Fruit fly (Drosophila melanogaster) whole organism, embryonic: ENCODE results near the gene Sfp33A4.
A peak's percentile ranks its signal among the peaks of the same experiment; 100 is the strongest.

Experiments used
- Bdp1 ChIP-seq: fragments of 200-800 bp; sonication (Bioruptor generic); optimal IDR thresholded peaks from 3 replicates; lab custom pipeline; 2016; ENCODE audit warnings: missing biosample characterization, missing genetic modification characterization
- Bgb ChIP-seq: fragments of 200-800 bp; sonication (Bioruptor generic); IDR thresholded peaks from 2 replicates; pipeline ENCODE4 v1.3.6; 2022; ENCODE audit warnings: missing biosample characterization, missing genetic modification characterization; ENCODE audit not compliant: partially characterized antibody
- CG1024 ChIP-seq: fragments of 200-800 bp; sonication (Bioruptor generic); IDR thresholded peaks from 2 replicates; pipeline ENCODE4 v1.3.6; 2022; ENCODE audit warnings: missing biosample characterization, missing genetic modification characterization
- CG10267 ChIP-seq: fragments of 200-800 bp; sonication (Bioruptor generic); optimal IDR thresholded peaks from 2 replicates; lab custom pipeline; 2018; ENCODE audit warnings: missing biosample characterization, mild to moderate bottlenecking, missing genetic modification characterization, moderate library complexity
- CG10654 ChIP-seq: fragments of 200-800 bp; sonication (Bioruptor generic); optimal IDR thresholded peaks from 2 replicates; lab custom pipeline; 2016; ENCODE audit warnings: missing biosample characterization, missing genetic modification characterization
- CG11085 ChIP-seq: fragments of 200-800 bp; sonication (Bioruptor generic); IDR thresholded peaks from 2 replicates; pipeline ENCODE4 v1.3.6; 2022; ENCODE audit warnings: missing biosample characterization, missing genetic modification characterization
- CG11696 ChIP-seq: fragments of 200-800 bp; sonication (Bioruptor generic); IDR thresholded peaks from 2 replicates; pipeline ENCODE4 v1.3.6; 2022; ENCODE audit warnings: missing biosample characterization, missing genetic modification characterization
- CG12659 ChIP-seq: fragments of 200-800 bp; sonication (Bioruptor generic); optimal IDR thresholded peaks from 3 replicates; lab custom pipeline; 2017; ENCODE audit warnings: mild to moderate bottlenecking, missing biosample characterization, missing genetic modification reagents, missing genetic modification characterization
- CG13624 ChIP-seq: fragments of 200-800 bp; sonication (Bioruptor generic); optimal IDR thresholded peaks from 2 replicates; lab custom pipeline; 2016; ENCODE audit warnings: missing biosample characterization, missing genetic modification characterization
- CG16863 ChIP-seq: fragments of 200-800 bp; sonication (Bioruptor generic); optimal IDR thresholded peaks from 3 replicates; lab custom pipeline; 2016; ENCODE audit warnings: missing biosample characterization, missing genetic modification characterization
- CG18619 ChIP-seq: fragments of 200-800 bp; sonication (Bioruptor generic); optimal IDR thresholded peaks from 3 replicates; lab custom pipeline; 2017; ENCODE audit warnings: missing biosample characterization, mild to moderate bottlenecking, missing genetic modification characterization
- CG32767 ChIP-seq: fragments of 200-800 bp; sonication (Bioruptor generic); IDR thresholded peaks from 2 replicates; pipeline ENCODE4 v1.3.6; 2022; ENCODE audit warnings: missing biosample characterization, missing genetic modification characterization
- CG3281 ChIP-seq: fragments of 200-800 bp; sonication (Bioruptor generic); optimal IDR thresholded peaks from 3 replicates; lab custom pipeline; 2017; ENCODE audit warnings: missing biosample characterization, mild to moderate bottlenecking, missing genetic modification characterization
- CG4424 ChIP-seq: fragments of 200-800 bp; sonication (Bioruptor generic); optimal IDR thresholded peaks from 3 replicates; lab custom pipeline; 2016; ENCODE audit warnings: missing biosample characterization, missing genetic modification characterization
- CG6689 ChIP-seq: fragments of 200-800 bp; sonication (Bioruptor generic); IDR thresholded peaks from 2 replicates; pipeline ENCODE4 v1.3.6; 2022; ENCODE audit warnings: missing biosample characterization, missing genetic modification characterization
- CG7271 ChIP-seq: fragments of 200-800 bp; sonication (Bioruptor generic); optimal IDR thresholded peaks from 2 replicates; lab custom pipeline; 2018; ENCODE audit warnings: missing biosample characterization, mild to moderate bottlenecking, missing genetic modification characterization, moderate library complexity
- CG7928 ChIP-seq: fragments of 200-800 bp; sonication (Bioruptor generic); optimal IDR thresholded peaks from 2 replicates; lab custom pipeline; 2017; ENCODE audit warnings: missing biosample characterization, mild to moderate bottlenecking, missing genetic modification characterization
- CG8388 ChIP-seq: fragments of 200-800 bp; sonication (Bioruptor generic); optimal IDR thresholded peaks from 2 replicates; lab custom pipeline; 2019; ENCODE audit warnings: missing biosample characterization, mild to moderate bottlenecking, missing genetic modification characterization, moderate library complexity
- CG9727 ChIP-seq: fragments of 200-800 bp; sonication (Bioruptor generic); optimal IDR thresholded peaks from 3 replicates; lab custom pipeline; 2017; ENCODE audit warnings: missing biosample characterization, mild to moderate bottlenecking, missing genetic modification characterization
- CG9876 ChIP-seq: fragments of 200-800 bp; sonication (Bioruptor generic); optimal IDR thresholded peaks from 2 replicates; lab custom pipeline; 2016; ENCODE audit warnings: missing biosample characterization, missing genetic modification characterization
- Dad ChIP-seq: fragments of 200-800 bp; sonication (Bioruptor generic); optimal IDR thresholded peaks from 3 replicates; lab custom pipeline; 2016; ENCODE audit warnings: missing biosample characterization, missing genetic modification characterization
- Doc3 ChIP-seq: fragments of 200-800 bp; sonication (Bioruptor generic); IDR thresholded peaks from 3 replicates; pipeline ENCODE4 v1.3.6; 2022; ENCODE audit warnings: missing biosample characterization, missing genetic modification characterization; ENCODE audit not compliant: partially characterized antibody
- Eip74EF ChIP-seq, 2 experiments: fragments of 200-800 bp in 1 of 2; fragments of >200 bp in 1 of 2; sonication (Bioruptor generic) in 1 of 2; optimal IDR thresholded peaks; 2 replicates each; lab custom pipeline; 2017 to 2019; ENCODE audit warnings: missing biosample characterization in 2 of 2, missing genetic modification characterization in 2 of 2, mild to moderate bottlenecking in 1 of 2, moderate library complexity in 1 of 2
- Gug ChIP-seq: fragments of 200-800 bp; sonication (Bioruptor generic); IDR thresholded peaks from 4 replicates; pipeline ENCODE4 v1.3.6; 2022; ENCODE audit warnings: missing biosample characterization, missing genetic modification characterization
- Lim3 ChIP-seq: fragments of 200-800 bp; sonication (Bioruptor generic); IDR thresholded peaks from 2 replicates; pipeline ENCODE4 v1.3.6; 2022; ENCODE audit warnings: missing biosample characterization, missing genetic modification characterization
- Max ChIP-seq: fragments of 200-800 bp; sonication (Bioruptor generic); optimal IDR thresholded peaks from 2 replicates; lab custom pipeline; 2016; ENCODE audit warnings: missing biosample characterization, mild to moderate bottlenecking, missing genetic modification characterization
- Ravus ChIP-seq: fragments of 200-800 bp; sonication (Bioruptor generic); IDR thresholded peaks from 2 replicates; pipeline ENCODE4 v1.3.6; 2022; ENCODE audit warnings: missing biosample characterization, missing genetic modification characterization
- Sox100B ChIP-seq: fragments of 200-800 bp; sonication (Bioruptor generic); optimal IDR thresholded peaks from 3 replicates; lab custom pipeline; 2018; ENCODE audit warnings: missing biosample characterization, mild to moderate bottlenecking, missing genetic modification characterization
- Xbp1 ChIP-seq: fragments of 200-800 bp; sonication (Bioruptor generic); optimal IDR thresholded peaks from 3 replicates; lab custom pipeline; 2016; ENCODE audit warnings: missing biosample characterization, mild to moderate bottlenecking, missing genetic modification characterization
- btn ChIP-seq: fragments of 200-800 bp; sonication (Bioruptor generic); optimal IDR thresholded peaks from 2 replicates; lab custom pipeline; 2016; ENCODE audit warnings: missing biosample characterization, missing genetic modification characterization
- cad ChIP-seq: fragments of >200 bp; optimal IDR thresholded peaks from 2 replicates; lab custom pipeline; 2017; ENCODE audit warnings: missing biosample characterization, missing genetic modification characterization
- cato ChIP-seq: fragments of 200-800 bp; sonication (Bioruptor generic); optimal IDR thresholded peaks from 2 replicates; lab custom pipeline; 2016; ENCODE audit warnings: missing biosample characterization, missing genetic modification characterization, borderline replicate concordance
- caup ChIP-seq: fragments of 200-800 bp; sonication (Bioruptor generic); optimal IDR thresholded peaks from 3 replicates; lab custom pipeline; 2017; ENCODE audit warnings: missing biosample characterization, mild to moderate bottlenecking, missing genetic modification characterization, moderate library complexity; ENCODE audit not compliant: severe bottlenecking
- dan ChIP-seq: fragments of 200-800 bp; sonication (Bioruptor generic); IDR thresholded peaks from 2 replicates; pipeline ENCODE4 v1.3.6; 2022; ENCODE audit warnings: missing biosample characterization, missing genetic modification characterization
- disco-r ChIP-seq: fragments of 200-800 bp; sonication (Bioruptor generic); optimal IDR thresholded peaks from 2 replicates; lab custom pipeline; 2016; ENCODE audit warnings: missing biosample characterization, missing genetic modification characterization
- esg ChIP-seq: fragments of 200-800 bp; sonication (Bioruptor generic); conservative IDR thresholded peaks from 2 replicates; pipeline ENCODE4 v1.3.6; 2022; ENCODE audit warnings: missing biosample characterization, missing genetic modification characterization
- ftz-f1 ChIP-seq: fragments of 200-800 bp; sonication (Bioruptor generic); optimal IDR thresholded peaks from 2 replicates; lab custom pipeline; 2016; ENCODE audit warnings: missing biosample characterization, missing genetic modification characterization
- gem ChIP-seq: fragments of 200-800 bp; sonication (Bioruptor generic); optimal IDR thresholded peaks from 2 replicates; lab custom pipeline; 2019; ENCODE audit warnings: missing biosample characterization, mild to moderate bottlenecking, missing genetic modification characterization, moderate library complexity
- hkb ChIP-seq, 2 experiments: fragments of 200-800 bp in 1 of 2; fragments of >200 bp in 1 of 2; sonication (Bioruptor generic) in 1 of 2; IDR thresholded peaks in 1 of 2; optimal IDR thresholded peaks in 1 of 2; 2 replicates each; pipeline versions ENCODE4 v1.3.6 to Lab custom; 2017 to 2022; ENCODE audit warnings: missing biosample characterization in 1 of 2, missing genetic modification characterization in 1 of 2
- jigr1 ChIP-seq: fragments of 200-800 bp; sonication (Bioruptor generic); IDR thresholded peaks from 3 replicates; pipeline ENCODE4 v1.3.6; 2022; ENCODE audit warnings: missing biosample characterization, missing genetic modification characterization
- lbe ChIP-seq: fragments of 200-800 bp; sonication (Bioruptor generic); optimal IDR thresholded peaks from 2 replicates; lab custom pipeline; 2016; ENCODE audit warnings: missing biosample characterization, mild to moderate bottlenecking, missing genetic modification characterization
- lilli ChIP-seq: fragments of 200-800 bp; sonication (Bioruptor generic); optimal IDR thresholded peaks from 3 replicates; lab custom pipeline; 2016; ENCODE audit warnings: missing biosample characterization, missing genetic modification characterization
- nerfin-1 ChIP-seq: fragments of 200-800 bp; sonication (Bioruptor generic); optimal IDR thresholded peaks from 3 replicates; lab custom pipeline; 2019; ENCODE audit warnings: missing biosample characterization, mild to moderate bottlenecking, missing genetic modification characterization, moderate library complexity
- psq ChIP-seq: fragments of 200-800 bp; sonication (Bioruptor generic); optimal IDR thresholded peaks from 2 replicates; lab custom pipeline; 2017; ENCODE audit warnings: missing biosample characterization, missing genetic modification characterization
- scrt ChIP-seq: fragments of 200-800 bp; sonication (Bioruptor generic); optimal IDR thresholded peaks from 2 replicates; lab custom pipeline; 2018; ENCODE audit warnings: missing biosample characterization, mild to moderate bottlenecking, missing genetic modification characterization, moderate library complexity
- seq ChIP-seq: fragments of 200-800 bp; sonication (Bioruptor generic); IDR thresholded peaks from 2 replicates; pipeline ENCODE4 v1.3.6; 2022; ENCODE audit warnings: missing biosample characterization, missing genetic modification characterization
- sisA ChIP-seq: fragments of 200-800 bp; sonication (Bioruptor generic); IDR thresholded peaks from 2 replicates; pipeline ENCODE4 v1.3.6; 2022; ENCODE audit warnings: missing biosample characterization, missing genetic modification characterization
- unc-4 ChIP-seq: fragments of 200-800 bp; sonication (Bioruptor generic); IDR thresholded peaks from 2 replicates; pipeline ENCODE4 v1.3.6; 2022; ENCODE audit warnings: missing biosample characterization, missing genetic modification characterization; ENCODE audit not compliant: partially characterized antibody
- vfl ChIP-seq: fragments of 200-800 bp; sonication (Bioruptor generic); optimal IDR thresholded peaks from 2 replicates; lab custom pipeline; 2016; ENCODE audit warnings: missing biosample characterization, missing genetic modification characterization
- vnd ChIP-seq: fragments of 200-800 bp; sonication (Bioruptor generic); IDR thresholded peaks from 3 replicates; pipeline ENCODE4 v1.3.6; 2022; ENCODE audit warnings: missing biosample characterization, missing genetic modification characterization; ENCODE audit not compliant: partially characterized antibody

Gene Sfp33A4

dm6 chr2L:11816376-11816775 is 20.7 kb upstream of the Sfp33A4 start (continued):
- TF ChIP-seq hkb (optimal IDR thresholded peaks at IDR 0.05; lab: Kevin White, UChicago): no peak
- TF ChIP-seq hkb (GFP tag; IDR thresholded peaks at IDR 0.05; lab: Robert Waterston, UW): peak; percentile 94
- TF ChIP-seq CG11085 (GFP tag; lab: Robert Waterston, UW): peak; percentile 82
- peak; percentile 93 for TF ChIP-seq Dad
- peak; percentile 95 for TF ChIP-seq CG3281 (GFP tag; lab: Kevin White, UChicago)
- TF ChIP-seq CG6689 (GFP tag; lab: Robert Waterston, UW): peak; percentile 88
- peak in 1 of 2 experiments; percentile 78 for TF ChIP-seq Eip74EF (GFP tag; optimal IDR thresholded peaks at IDR 0.05; lab: Kevin White, UChicago)
- peak; percentile 82 for TF ChIP-seq Bdp1 (GFP tag; lab: Kevin White, UChicago)
- TF ChIP-seq CG11696 (GFP tag; lab: Robert Waterston, UW): peak; percentile 85
- no peak for TF ChIP-seq Doc3 (GFP tag; lab: Robert Waterston, UW)
- TF ChIP-seq unc-4 (GFP tag; lab: Robert Waterston, UW): no peak
- TF ChIP-seq jigr1: peak; percentile 62; the same call in 1 of the 3 replicates
- peak; percentile 96 for TF ChIP-seq CG18619 (GFP tag; lab: Kevin White, UChicago)
- peak; percentile 79 for TF ChIP-seq Max
- peak; percentile 68 for TF ChIP-seq CG7928 (GFP tag; lab: Kevin White, UChicago)
- peak; percentile 74 for TF ChIP-seq psq
- peak; percentile 94 for TF ChIP-seq Sox100B (GFP tag; lab: Kevin White, UChicago)
- TF ChIP-seq cato (GFP tag; lab: Kevin White, UChicago): peak; percentile 94
- TF ChIP-seq esg (GFP tag; lab: Robert Waterston, UW): peak; percentile 42
- TF ChIP-seq CG12659: peak; percentile 93
- peak; percentile 93 for TF ChIP-seq CG16863
- peak; percentile 90 for TF ChIP-seq nerfin-1 (tag; lab: Kevin White, UChicago)
- peak; percentile 87 for TF ChIP-seq CG10267 (tag; lab: Kevin White, UChicago)
- peak; percentile 95 for TF ChIP-seq Xbp1 (GFP tag; lab: Kevin White, UChicago)
- peak; percentile 94 for TF ChIP-seq disco-r (GFP tag; lab: Kevin White, UChicago)
- peak; percentile 68; the same call in 1 of the 2 replicates for TF ChIP-seq Lim3 (GFP tag; lab: Robert Waterston, UW)
- TF ChIP-seq Ravus (GFP tag; lab: Robert Waterston, UW): peak; percentile 64
- peak; percentile 90 for TF ChIP-seq scrt (GFP tag; lab: Kevin White, UChicago)
- peak; percentile 87 for TF ChIP-seq Gug (GFP tag; lab: Robert Waterston, UW)
- peak; percentile 75 for TF ChIP-seq lilli (GFP tag; lab: Kevin White, UChicago)
- no peak for TF ChIP-seq cad (GFP tag; lab: Kevin White, UChicago)
- peak; percentile 61 for TF ChIP-seq vfl (GFP tag; lab: Kevin White, UChicago)
- TF ChIP-seq Bgb (GFP tag; lab: Robert Waterston, UW): no peak; the same call in 1 of the 2 replicates
- TF ChIP-seq CG1024 (GFP tag; lab: Robert Waterston, UW): peak; percentile 94
- peak; percentile 97 for TF ChIP-seq btn (GFP tag; lab: Kevin White, UChicago)
- peak; percentile 95 for TF ChIP-seq CG9876 (GFP tag; lab: Kevin White, UChicago)
- no peak for TF ChIP-seq lbe
- peak; percentile 76 for TF ChIP-seq seq
- peak; percentile 77 for TF ChIP-seq gem (tag; lab: Kevin White, UChicago)
- peak; percentile 95 for TF ChIP-seq CG9727 (GFP tag; lab: Kevin White, UChicago)
- TF ChIP-seq CG32767 (GFP tag; lab: Robert Waterston, UW): peak; percentile 47; the same call in 1 of the 2 replicates
- TF ChIP-seq CG4424 (GFP tag; lab: Kevin White, UChicago): peak; percentile 98
- TF ChIP-seq CG7271 (tag; lab: Kevin White, UChicago): peak; percentile 100
- TF ChIP-seq ftz-f1: peak; percentile 80
- peak; percentile 96 for TF ChIP-seq CG10654
- no peak; the same call in 1 of the 2 replicates for TF ChIP-seq dan (GFP tag; lab: Robert Waterston, UW)
- peak; percentile 83 for TF ChIP-seq sisA (GFP tag; lab: Robert Waterston, UW)
- TF ChIP-seq vnd (GFP tag; lab: Robert Waterston, UW): no peak
- peak; percentile 90 for TF ChIP-seq CG13624
- TF ChIP-seq caup (GFP tag; lab: Kevin White, UChicago): peak; percentile 99
- TF ChIP-seq CG8388: peak; percentile 90
